Worm (Caenorhabditis elegans) whole organism, L4 larva: ENCODE measurements around the gene F44F4.15.

Experiments used
- Y75B8A.6 ChIP-seq: fragments of 200-800 bp; sonication (Bioruptor generic); IDR thresholded peaks from 2 replicates; pipeline ENCODE4 v1.3.6; 2022; ENCODE audit warnings: missing genetic modification reagents, missing genetic modification characterization, missing compliant biosample characterization
- ama-1 ChIP-seq: fragments of 150-350 bp; optimal IDR thresholded peaks from 2 replicates; lab custom pipeline; 2014; ENCODE audit warnings: inconsistent platforms, mixed read lengths
- attf-4 ChIP-seq: sonication (generic microtip); optimal IDR thresholded peaks from 3 replicates; lab custom pipeline; 2017; ENCODE audit warnings: missing biosample characterization, missing genetic modification characterization
- ceh-28 ChIP-seq: fragments of 150-350 bp; optimal IDR thresholded peaks from 2 replicates; lab custom pipeline; 2014; ENCODE audit warnings: missing biosample characterization, missing genetic modification reagents, missing genetic modification characterization
- ceh-32 ChIP-seq: sonication (generic microtip); optimal IDR thresholded peaks from 2 replicates; lab custom pipeline; 2016; ENCODE audit warnings: mild to moderate bottlenecking, missing genetic modification characterization, missing compliant biosample characterization; ENCODE audit not compliant: poor library complexity
- ces-1 ChIP-seq: fragments of 150-350 bp; sonication (generic microtip); optimal IDR thresholded peaks from 4 replicates; lab custom pipeline; 2014; ENCODE audit warnings: missing biosample characterization, missing genetic modification reagents, missing genetic modification characterization
- dve-1 ChIP-seq: sonication (generic microtip); optimal IDR thresholded peaks from 2 replicates; lab custom pipeline; 2017; ENCODE audit warnings: antibody characterized with exemption, mild to moderate bottlenecking, missing genetic modification characterization, missing compliant biosample characterization; ENCODE audit not compliant: insufficient read depth
- lir-3 ChIP-seq: sonication (generic microtip); optimal IDR thresholded peaks from 2 replicates; lab custom pipeline; 2016; ENCODE audit warnings: mild to moderate bottlenecking, missing genetic modification characterization, missing compliant biosample characterization
- mdl-1 ChIP-seq, 2 experiments: fragments of 150-350 bp in 1 of 2; sonication (generic microtip) in 1 of 2; optimal IDR thresholded peaks; 2 replicates each; lab custom pipeline; 2014 to 2017; ENCODE audit warnings: missing biosample characterization in 2 of 2, missing genetic modification characterization in 2 of 2
- nhr-41 ChIP-seq: fragments of 200-800 bp; sonication (Bioruptor generic); IDR thresholded peaks from 2 replicates; pipeline ENCODE4 v1.3.6; 2022; ENCODE audit warnings: missing genetic modification reagents, missing genetic modification characterization, missing compliant biosample characterization
- unc-62 ChIP-seq, 3 experiments: fragments of 150-350 bp in 1 of 3; sonication (generic microtip); optimal IDR thresholded peaks in 2 of 3; peaks in 1 of 3; 1 replicate in 1 of 3; 2 replicates in 2 of 3; lab custom pipeline; 2014 to 2017; ENCODE audit warnings: missing biosample characterization in 3 of 3, missing genetic modification characterization in 3 of 3, missing genetic modification reagents in 3 of 3, missing genotype in 1 of 3
- ztf-11 ChIP-seq: fragments of 150-350 bp; optimal IDR thresholded peaks from 2 replicates; lab custom pipeline; 2014; ENCODE audit warnings: missing biosample characterization, missing genetic modification characterization

DNA sequence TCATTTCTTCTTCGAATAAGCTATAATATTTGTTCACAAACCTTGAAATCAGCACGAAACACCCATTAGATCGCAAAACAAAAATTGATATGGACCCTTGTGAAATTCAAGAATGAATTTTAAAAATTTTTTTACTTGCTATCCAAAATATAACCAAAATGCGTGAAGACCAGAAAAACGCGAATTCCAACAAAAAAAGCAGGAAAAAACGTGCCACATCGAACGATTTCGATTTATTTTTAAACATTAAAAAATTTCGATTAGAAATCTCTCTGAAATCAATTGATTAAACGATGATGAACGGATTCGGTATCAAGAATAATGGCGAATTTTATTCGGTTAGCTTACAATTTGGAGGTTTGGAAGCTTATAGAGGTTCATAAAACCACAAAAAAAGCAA is 32.9 kb downstream of the F44F4.15 start, which contains the start of the genes tceb-3 and gskl-1:
- TF ChIP-seq nhr-41 (GFP tag; lab: Robert Waterston, UW), result no peak
- no peak for TF ChIP-seq ztf-11
- TF ChIP-seq attf-4, result no peak
- TF ChIP-seq Y75B8A.6 (GFP tag; lab: Robert Waterston, UW), result no peak
- no peak for TF ChIP-seq ces-1 (GFP tag; lab: Kevin White, UChicago)
- no peak for TF ChIP-seq ceh-32 (tag; lab: Kevin White, UChicago)
- TF ChIP-seq mdl-1 (tag; optimal IDR thresholded peaks at IDR 0.05; lab: Kevin White, UChicago), result no peak
- no peak for TF ChIP-seq lir-3
- no peak for TF ChIP-seq ama-1 (lab: Kevin White, UChicago)
- no peak for TF ChIP-seq ceh-28 (tag; lab: Kevin White, UChicago)
- TF ChIP-seq dve-1, result no peak
- TF ChIP-seq unc-62 (GFP tag; optimal IDR thresholded peaks at IDR 0.05 in 1 of 2; lab: Kevin White, UChicago), result no peak
- no peak for TF ChIP-seq unc-62 (tag; optimal IDR thresholded peaks at IDR 0.05; lab: Kevin White, UChicago)
